Worm (Caenorhabditis elegans) whole organism, mixed stage, embryonic: ENCODE results near the gene srh-5.

Source experiments
- mab-5 ChIP-seq: fragments of 150-350 bp; optimal IDR thresholded peaks from 2 replicates; lab custom pipeline; 2014; ENCODE audit warnings: missing biosample characterization, missing genetic modification characterization
- nhr-12 ChIP-seq: fragments of 150-350 bp; optimal IDR thresholded peaks from 2 replicates; lab custom pipeline; 2014; ENCODE audit warnings: missing biosample characterization, missing genetic modification characterization
- nhr-2 ChIP-seq: fragments of 150-350 bp; optimal IDR thresholded peaks from 2 replicates; lab custom pipeline; 2014; ENCODE audit warnings: missing biosample characterization, missing genetic modification characterization
- zip-8 ChIP-seq: fragments of 150-350 bp; optimal IDR thresholded peaks from 2 replicates; lab custom pipeline; 2014; ENCODE audit warnings: missing biosample characterization, missing genetic modification characterization

- TF ChIP-seq mab-5 (tag; lab: Kevin White, UChicago) = no peak
- no peak for TF ChIP-seq zip-8 (tag; lab: Kevin White, UChicago)
- no peak for TF ChIP-seq nhr-12 (tag; lab: Kevin White, UChicago)
- no peak for TF ChIP-seq nhr-2 (tag; lab: Kevin White, UChicago)
Observed at ce11 chrV:1731918-1732317, 46.5 kb downstream of the srh-5 start, which contains the start of gene gst-21.
